Worm (Caenorhabditis elegans) whole organism, mixed stage, embryonic: Measurements from ENCODE around the gene nlp-66.

Experiments used
- blmp-1 ChIP-seq: fragments of 150-350 bp; optimal IDR thresholded peaks from 2 replicates; lab custom pipeline; 2014; ENCODE audit warnings: missing biosample characterization, missing genetic modification characterization
- ceh-83 ChIP-seq: fragments of 200-800 bp; sonication (Bioruptor generic); optimal IDR thresholded peaks from 2 replicates; lab custom pipeline; 2018; ENCODE audit warnings: mild to moderate bottlenecking, missing genetic modification characterization, missing compliant biosample characterization
- ces-1 ChIP-seq: fragments of 150-350 bp; optimal IDR thresholded peaks from 2 replicates; lab custom pipeline; 2014; ENCODE audit warnings: missing biosample characterization, missing genetic modification reagents, missing genetic modification characterization
- drap-1 ChIP-seq: fragments of 200-800 bp; sonication (Bioruptor generic); optimal IDR thresholded peaks from 3 replicates; lab custom pipeline; 2018; ENCODE audit warnings: mild to moderate bottlenecking, missing genetic modification characterization, missing compliant biosample characterization
- elt-1 ChIP-seq: sonication (generic microtip); optimal IDR thresholded peaks from 2 replicates; lab custom pipeline; 2017; ENCODE audit warnings: missing genetic modification characterization, mild to moderate bottlenecking, missing compliant biosample characterization, antibody characterized with exemption, moderate library complexity, borderline replicate concordance; ENCODE audit not compliant: insufficient read depth
- ham-2 ChIP-seq: fragments of 200-800 bp; sonication (Bioruptor generic); optimal IDR thresholded peaks from 2 replicates; lab custom pipeline; 2018; ENCODE audit warnings: mild to moderate bottlenecking, missing genetic modification characterization, missing compliant biosample characterization
- hlh-1 ChIP-seq: fragments of 150-350 bp; optimal IDR thresholded peaks from 2 replicates; lab custom pipeline; 2014; ENCODE audit warnings: missing biosample characterization, missing genetic modification reagents, missing genetic modification characterization
- lin-13 ChIP-seq: fragments of 150-350 bp; optimal IDR thresholded peaks from 2 replicates; lab custom pipeline; 2014; ENCODE audit warnings: missing biosample characterization, missing genetic modification characterization
- snpc-4 ChIP-seq: fragments of 150-350 bp; optimal IDR thresholded peaks from 2 replicates; lab custom pipeline; 2014; ENCODE audit warnings: missing biosample characterization, missing genetic modification characterization
- sptf-1 ChIP-seq: sonication (generic microtip); optimal IDR thresholded peaks from 2 replicates; lab custom pipeline; 2017; ENCODE audit warnings: mild to moderate bottlenecking, missing genetic modification characterization, moderate library complexity, missing compliant biosample characterization
- unc-62 ChIP-seq: fragments of 150-350 bp; optimal IDR thresholded peaks from 2 replicates; lab custom pipeline; 2014; ENCODE audit warnings: missing biosample characterization, missing genetic modification reagents, missing genetic modification characterization
- zip-8 ChIP-seq: fragments of 150-350 bp; optimal IDR thresholded peaks from 2 replicates; lab custom pipeline; 2014; ENCODE audit warnings: missing biosample characterization, missing genetic modification characterization

Gene nlp-66

ce11 chrX:11073358-11073757, 43.3 kb downstream of the nlp-66 start, which contains the start of gene W04G3.5:
TSS of gene W04G3.5 (plus strand) at chrX:11073658.
- TF ChIP-seq ces-1 (GFP tag; lab: Kevin White, UChicago) (no peak), snpc-4 (no peak), sptf-1 (no peak), hlh-1 (tag; lab: Kevin White, UChicago) (no peak), drap-1 (no peak)

ce11 chrX:11072701-11073100, 43.9 kb downstream of the nlp-66 start:
- TF ChIP-seq lin-13 (tag; lab: Kevin White, UChicago) (peak; percentile 22), unc-62 (no peak)

DNA sequence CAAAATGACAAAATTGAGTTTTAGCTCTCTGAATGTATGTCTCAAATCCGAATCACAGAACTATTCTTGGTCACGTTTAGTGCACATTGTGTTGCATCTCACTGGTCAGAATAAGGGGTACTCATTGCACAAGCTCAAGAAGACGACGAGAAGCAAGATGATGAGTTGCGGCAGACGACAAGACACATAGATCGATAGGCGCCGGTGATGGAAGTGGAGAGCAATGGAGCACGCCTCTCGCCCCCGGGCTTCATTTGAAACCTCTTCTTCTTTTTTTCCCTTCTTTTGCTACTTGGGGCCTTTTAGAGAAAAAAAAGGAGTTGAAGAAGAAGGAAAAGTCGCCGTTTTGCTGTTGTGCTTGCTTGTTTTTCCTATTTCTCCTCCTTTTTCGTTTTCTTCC, 48.3 kb downstream of the nlp-66 start, which contains the start of gene apt-9:
Gene apt-9 (plus strand): TSS at position 194 of the 400 bp plus-strand sequence.
- TF ChIP-seq ces-1 (GFP tag; lab: Kevin White, UChicago) = peak; percentile 52
- no peak for TF ChIP-seq ceh-83 (GFP tag; lab: Kevin White, UChicago)

ce11 chrX:11067256-11067655, 49.4 kb downstream of the nlp-66 start:
- peak; percentile 33 for TF ChIP-seq ham-2 (GFP tag; lab: Kevin White, UChicago)
- peak; percentile 44 for TF ChIP-seq blmp-1
- no peak for TF ChIP-seq zip-8
- peak; percentile 5 for TF ChIP-seq elt-1 (tag; lab: Kevin White, UChicago)
